Worm (Caenorhabditis elegans): Measurements from ENCODE around the gene K02D10.3.
A peak's percentile ranks its signal among the peaks of the same experiment; 100 is the strongest.

The K02D10.3 gene

ce11 chrIII:8771851-8772250 is at the start of gene K02D10.3:
K02D10.3 (minus strand) TSS chrIII:8771951.
- TF ChIP-seq lin-29 (GFP tag; IDR thresholded peaks at IDR 0.05), result no peak
- TF ChIP-seq ZK337.2 (GFP tag; IDR thresholded peaks at IDR 0.05), result no peak
- TF ChIP-seq daf-19 (GFP tag; conservative IDR thresholded peaks at IDR 0.05), result no peak
- no peak for TF ChIP-seq T20F7.1 (GFP tag; optimal IDR thresholded peaks at IDR 0.05)
- TF ChIP-seq ztf-11 (tag; optimal IDR thresholded peaks at IDR 0.05), result no peak
- TF ChIP-seq dpl-1 (GFP tag; optimal IDR thresholded peaks at IDR 0.05), result no peak
- no peak for TF ChIP-seq daf-16 (GFP tag; optimal IDR thresholded peaks at IDR 0.05)
- TF ChIP-seq daf-16 (tag; optimal IDR thresholded peaks at IDR 0.05), result no peak
- TF ChIP-seq nhr-41 (GFP tag; IDR thresholded peaks at IDR 0.05), result no peak
- TF ChIP-seq hlh-11 (tag; optimal IDR thresholded peaks at IDR 0.05), result no peak
- TF ChIP-seq unc-39 (tag; optimal IDR thresholded peaks at IDR 0.05), result no peak
- no peak for TF ChIP-seq pqm-1 (tag; optimal IDR thresholded peaks at IDR 0.05)
- no peak for TF ChIP-seq egl-43 (GFP tag; IDR thresholded peaks at IDR 0.05)
- no peak for TF ChIP-seq spr-1 (tag; optimal IDR thresholded peaks at IDR 0.05)
- TF ChIP-seq nhr-237 (tag; optimal IDR thresholded peaks at IDR 0.05), result no peak
- no peak for TF ChIP-seq Y48G9A.11 (GFP tag; IDR thresholded peaks at IDR 0.05)
- no peak for TF ChIP-seq arid-1 (GFP tag; conservative IDR thresholded peaks at IDR 0.05)
- no peak for TF ChIP-seq mxl-2 (GFP tag; conservative IDR thresholded peaks at IDR 0.05)

ce11 chrIII:8818599-8818998 is 46.8 kb upstream of the K02D10.3 start, which contains the start of gene pat-2:
pat-2 (plus strand) TSS chrIII:8818899.
- TF ChIP-seq aha-1 (tag), result peak; percentile 8
- no peak for TF ChIP-seq php-3 (GFP tag; IDR thresholded peaks at IDR 0.05)

DNA sequence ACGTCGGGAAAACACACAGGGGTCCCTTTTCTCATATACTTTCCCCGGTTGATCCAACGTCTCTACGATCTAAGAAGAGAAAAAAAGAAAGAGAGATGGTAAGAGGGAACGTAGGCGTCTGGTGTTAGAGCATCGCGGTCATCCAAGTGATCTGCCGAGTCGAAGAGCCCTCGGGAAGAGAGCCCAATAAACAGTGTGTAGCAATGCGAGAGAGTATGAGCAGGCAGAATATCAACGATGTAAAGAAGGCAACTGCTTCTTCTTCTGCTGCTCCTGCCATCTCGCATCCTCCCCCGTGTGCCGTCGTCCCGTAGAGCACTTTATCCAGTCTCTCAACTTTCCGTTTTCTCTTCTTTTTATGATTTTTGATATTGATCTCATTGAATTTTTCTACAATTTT is 43.9 kb upstream of the K02D10.3 start:
- no peak for TF ChIP-seq pqm-1 (tag; optimal IDR thresholded peaks at IDR 0.05)
- peak; percentile 67 for TF ChIP-seq aha-1 (tag)
- no peak for TF ChIP-seq dmd-9 (GFP tag; IDR thresholded peaks at IDR 0.05)
- 0 out of 2 replicates have a peak, but pooled peaks have one; percentile 39 for TF ChIP-seq hmg-1.1 (GFP tag; IDR thresholded peaks at IDR 0.05)
- no peak for TF ChIP-seq F44E2.7 (GFP tag; IDR thresholded peaks at IDR 0.05)
- TF ChIP-seq ztf-7 (tag; optimal IDR thresholded peaks at IDR 0.05), result no peak
- no peak for TF ChIP-seq nhr-102 (tag; optimal IDR thresholded peaks at IDR 0.05)
- no peak for TF ChIP-seq nhr-76 (tag; optimal IDR thresholded peaks at IDR 0.05)
- TF ChIP-seq hlh-11 (tag; optimal IDR thresholded peaks at IDR 0.05), result peak; percentile 39
- TF ChIP-seq attf-4 (tag; optimal IDR thresholded peaks at IDR 0.05), result no peak
- TF ChIP-seq T26A8.4 (GFP tag; IDR thresholded peaks at IDR 0.05), result no peak

- peak; percentile 81 for TF ChIP-seq fkh-10 (GFP tag; optimal IDR thresholded peaks at IDR 0.05)
- no peak for TF ChIP-seq hlh-11 (tag; optimal IDR thresholded peaks at IDR 0.05)
- no peak for TF ChIP-seq lim-7 (GFP tag; IDR thresholded peaks at IDR 0.05)
- 0 out of 2 replicates have a peak, but pooled peaks have one; percentile 23 for TF ChIP-seq ctbp-1 (GFP tag; IDR thresholded peaks at IDR 0.05)
- TF ChIP-seq nhr-6 (tag; optimal IDR thresholded peaks at IDR 0.05), result no peak
- TF ChIP-seq unc-62 (GFP tag; optimal IDR thresholded peaks at IDR 0.05 in 1 of 2), result peak in 1 of 2 experiments; percentile 68
- no peak for TF ChIP-seq unc-62 (tag; optimal IDR thresholded peaks at IDR 0.05)
- TF ChIP-seq lsy-2 (tag; optimal IDR thresholded peaks at IDR 0.05), result peak in 1 of 2 experiments; percentile 6
- no peak for TF ChIP-seq ama-1 (optimal IDR thresholded peaks at IDR 0.05)
- no peak for TF ChIP-seq dve-1 (tag; optimal IDR thresholded peaks at IDR 0.05; ENCODE audit: insufficient read depth)
- TF ChIP-seq lin-13 (GFP tag; optimal IDR thresholded peaks at IDR 0.05), result no peak
- peak; percentile 90 for TF ChIP-seq ces-1 (GFP tag; optimal IDR thresholded peaks at IDR 0.05)
Observed at ce11 chrIII:8811111-8811510, 39.4 kb upstream of the K02D10.3 start.

Measured in whole organism, L4 larva.